Fruit fly (Drosophila melanogaster) whole organism, embryonic: ENCODE data around the gene CG31087.

Experiments used
- Ada2b ChIP-seq: fragments of 200-800 bp; sonication (Bioruptor generic); IDR thresholded peaks from 2 replicates; pipeline ENCODE4 v1.3.6; 2022; ENCODE audit warnings: missing biosample characterization, missing genetic modification characterization
- Bteb2 ChIP-seq: fragments of 200-800 bp; sonication (Bioruptor generic); optimal IDR thresholded peaks from 2 replicates; lab custom pipeline; 2016; ENCODE audit warnings: missing biosample characterization, missing genetic modification characterization
- CG1024 ChIP-seq: fragments of 200-800 bp; sonication (Bioruptor generic); IDR thresholded peaks from 2 replicates; pipeline ENCODE4 v1.3.6; 2022; ENCODE audit warnings: missing biosample characterization, missing genetic modification characterization
- CG10321 ChIP-seq: fragments of 200-800 bp; sonication (Bioruptor generic); IDR thresholded peaks from 2 replicates; pipeline ENCODE4 v1.3.6; 2022; ENCODE audit warnings: missing biosample characterization, missing genetic modification characterization
- CG12769 ChIP-seq: fragments of 200-800 bp; sonication (Bioruptor generic); optimal IDR thresholded peaks from 2 replicates; lab custom pipeline; 2019; ENCODE audit warnings: missing biosample characterization, mild to moderate bottlenecking, missing genetic modification characterization, moderate library complexity
- CG13894 ChIP-seq: fragments of 200-800 bp; sonication (Bioruptor generic); optimal IDR thresholded peaks from 3 replicates; lab custom pipeline; 2018; ENCODE audit warnings: missing biosample characterization, mild to moderate bottlenecking, missing genetic modification characterization, moderate library complexity
- CG14014 ChIP-seq: fragments of 200-800 bp; sonication (Bioruptor generic); IDR thresholded peaks from 2 replicates; pipeline ENCODE4 v1.3.6; 2022; ENCODE audit warnings: missing biosample characterization, missing genetic modification characterization
- CG15073 ChIP-seq: fragments of 200-800 bp; sonication (Bioruptor generic); optimal IDR thresholded peaks from 2 replicates; lab custom pipeline; 2016; ENCODE audit warnings: missing biosample characterization, missing genetic modification characterization
- CG1529 ChIP-seq: fragments of 200-800 bp; sonication (Bioruptor generic); optimal IDR thresholded peaks from 3 replicates; lab custom pipeline; 2018; ENCODE audit warnings: missing biosample characterization, missing genetic modification characterization
- CG17359 ChIP-seq: fragments of 200-800 bp; sonication (Bioruptor generic); optimal IDR thresholded peaks from 3 replicates; lab custom pipeline; 2018; ENCODE audit warnings: missing biosample characterization, mild to moderate bottlenecking, missing genetic modification characterization, moderate library complexity
- CG18262 ChIP-seq: fragments of 200-800 bp; optimal IDR thresholded peaks from 3 replicates; lab custom pipeline; 2019; ENCODE audit warnings: missing biosample characterization, mild to moderate bottlenecking, missing genetic modification characterization, moderate library complexity
- CG2712 ChIP-seq: fragments of 200-800 bp; optimal IDR thresholded peaks from 3 replicates; lab custom pipeline; 2019; ENCODE audit warnings: missing biosample characterization, mild to moderate bottlenecking, missing genetic modification characterization, moderate library complexity
- CG2875 ChIP-seq: fragments of 200-800 bp; sonication (Bioruptor generic); optimal IDR thresholded peaks from 2 replicates; lab custom pipeline; 2017; ENCODE audit warnings: missing biosample characterization, mild to moderate bottlenecking, missing genetic modification characterization, missing genetic modification reagents
- CG31388 ChIP-seq: fragments of 200-800 bp; sonication (Bioruptor generic); optimal IDR thresholded peaks from 2 replicates; lab custom pipeline; 2016; ENCODE audit warnings: missing biosample characterization, missing genetic modification characterization
- CG34376 ChIP-seq: fragments of 200-800 bp; sonication (Bioruptor generic); optimal IDR thresholded peaks from 2 replicates; lab custom pipeline; 2018; ENCODE audit warnings: missing biosample characterization, mild to moderate bottlenecking, missing genetic modification characterization
- CG4424 ChIP-seq: fragments of 200-800 bp; sonication (Bioruptor generic); optimal IDR thresholded peaks from 3 replicates; lab custom pipeline; 2016; ENCODE audit warnings: missing biosample characterization, missing genetic modification characterization
- CG4854 ChIP-seq: fragments of 200-800 bp; sonication (Bioruptor generic); optimal IDR thresholded peaks from 2 replicates; lab custom pipeline; 2016; ENCODE audit warnings: missing biosample characterization, missing genetic modification characterization, inconsistent platforms
- CG6272 ChIP-seq: fragments of 200-800 bp; sonication (Bioruptor generic); IDR thresholded peaks from 2 replicates; pipeline ENCODE4 v1.3.6; 2022; ENCODE audit warnings: missing biosample characterization, missing genetic modification characterization
- CG7839 ChIP-seq: fragments of 200-800 bp; sonication (Bioruptor generic); optimal IDR thresholded peaks from 3 replicates; lab custom pipeline; 2018; ENCODE audit warnings: missing biosample characterization, mild to moderate bottlenecking, missing genetic modification characterization, moderate library complexity
- CHES-1-like ChIP-seq: fragments of 200-800 bp; sonication (Bioruptor generic); optimal IDR thresholded peaks from 2 replicates; lab custom pipeline; 2016; ENCODE audit warnings: missing biosample characterization, missing genetic modification characterization
- D19B ChIP-seq: fragments of 200-800 bp; sonication (Bioruptor generic); optimal IDR thresholded peaks from 2 replicates; lab custom pipeline; 2017; ENCODE audit warnings: missing biosample characterization, mild to moderate bottlenecking, missing genetic modification characterization
- Dip3 ChIP-seq: fragments of 200-800 bp; sonication (Bioruptor generic); optimal IDR thresholded peaks from 3 replicates; lab custom pipeline; 2016; ENCODE audit warnings: missing biosample characterization, missing genetic modification characterization
- Dp ChIP-seq: fragments of 200-800 bp; sonication (Bioruptor generic); optimal IDR thresholded peaks from 2 replicates; lab custom pipeline; 2018; ENCODE audit warnings: missing biosample characterization, mild to moderate bottlenecking, missing genetic modification characterization, moderate library complexity
- Eip74EF ChIP-seq, 2 experiments: fragments of 200-800 bp in 1 of 2; fragments of >200 bp in 1 of 2; sonication (Bioruptor generic) in 1 of 2; optimal IDR thresholded peaks; 2 replicates each; lab custom pipeline; 2017 to 2019; ENCODE audit warnings: missing biosample characterization in 2 of 2, missing genetic modification characterization in 2 of 2, mild to moderate bottlenecking in 1 of 2, moderate library complexity in 1 of 2
- HmgZ ChIP-seq: fragments of 200-800 bp; sonication (Bioruptor generic); optimal IDR thresholded peaks from 2 replicates; lab custom pipeline; 2018; ENCODE audit warnings: missing biosample characterization, mild to moderate bottlenecking, missing genetic modification characterization
- Hmr ChIP-seq: fragments of 200-800 bp; sonication (Bioruptor generic); optimal IDR thresholded peaks from 3 replicates; lab custom pipeline; 2017; ENCODE audit warnings: mild to moderate bottlenecking, missing biosample characterization, missing genetic modification reagents, missing genetic modification characterization
- Jarid2 ChIP-seq: fragments of 200-800 bp; sonication (Bioruptor generic); optimal IDR thresholded peaks from 3 replicates; lab custom pipeline; 2017; ENCODE audit warnings: mild to moderate bottlenecking, missing biosample characterization, missing genetic modification reagents, missing genetic modification characterization
- MESR4 ChIP-seq: fragments of 200-800 bp; sonication (Bioruptor generic); optimal IDR thresholded peaks from 2 replicates; lab custom pipeline; 2018; ENCODE audit warnings: missing biosample characterization, mild to moderate bottlenecking, missing genetic modification characterization, moderate library complexity
- Oaz ChIP-seq: fragments of 200-800 bp; sonication (Bioruptor generic); IDR thresholded peaks from 2 replicates; pipeline ENCODE4 v1.3.6; 2022; ENCODE audit warnings: missing biosample characterization, missing genetic modification characterization
- Pdp1 ChIP-seq, 2 experiments: fragments of 200-800 bp; sonication (Bioruptor generic); optimal IDR thresholded peaks; 3 replicates each; lab custom pipeline; 2016; ENCODE audit warnings: missing biosample characterization in 2 of 2, missing genetic modification characterization in 2 of 2, mild to moderate bottlenecking in 1 of 2, moderate library complexity in 1 of 2
- TFAM ChIP-seq: fragments of 200-800 bp; sonication (Bioruptor generic); optimal IDR thresholded peaks from 2 replicates; lab custom pipeline; 2017; ENCODE audit warnings: missing biosample characterization, missing genetic modification characterization, inconsistent platforms
- amos ChIP-seq: fragments of 200-800 bp; sonication (Bioruptor generic); IDR thresholded peaks from 2 replicates; pipeline ENCODE4 v1.3.6; 2022; ENCODE audit warnings: missing biosample characterization, missing genetic modification characterization; ENCODE audit not compliant: partially characterized antibody
- cato ChIP-seq: fragments of 200-800 bp; sonication (Bioruptor generic); optimal IDR thresholded peaks from 2 replicates; lab custom pipeline; 2016; ENCODE audit warnings: missing biosample characterization, missing genetic modification characterization, borderline replicate concordance
- chinmo ChIP-seq: fragments of 200-800 bp; sonication (Bioruptor generic); IDR thresholded peaks from 4 replicates; pipeline ENCODE4 v1.3.6; 2022; ENCODE audit warnings: missing biosample characterization, missing genetic modification characterization; ENCODE audit not compliant: partially characterized antibody
- ems ChIP-seq: fragments of 200-800 bp; sonication (Bioruptor generic); optimal IDR thresholded peaks from 3 replicates; lab custom pipeline; 2016; ENCODE audit warnings: missing biosample characterization, missing genetic modification characterization
- ftz-f1 ChIP-seq: fragments of 200-800 bp; sonication (Bioruptor generic); optimal IDR thresholded peaks from 2 replicates; lab custom pipeline; 2016; ENCODE audit warnings: missing biosample characterization, missing genetic modification characterization
- gce ChIP-seq: fragments of 200-800 bp; sonication (Bioruptor generic); IDR thresholded peaks from 3 replicates; pipeline ENCODE4 v1.3.6; 2022; ENCODE audit warnings: missing biosample characterization, missing genetic modification characterization
- grau ChIP-seq: fragments of 200-800 bp; optimal IDR thresholded peaks from 3 replicates; lab custom pipeline; 2019; ENCODE audit warnings: missing biosample characterization, mild to moderate bottlenecking, missing genetic modification characterization, moderate library complexity
- grn ChIP-seq: fragments of 200-800 bp; sonication (Bioruptor generic); optimal IDR thresholded peaks from 3 replicates; lab custom pipeline; 2017; ENCODE audit warnings: missing biosample characterization, missing genetic modification characterization
- lab ChIP-seq: fragments of 200-800 bp; sonication (Bioruptor generic); optimal IDR thresholded peaks from 3 replicates; lab custom pipeline; 2017; ENCODE audit warnings: missing biosample characterization, missing genetic modification characterization, mild to moderate bottlenecking, moderate library complexity, missing genetic modification reagents
- lbe ChIP-seq: fragments of 200-800 bp; sonication (Bioruptor generic); optimal IDR thresholded peaks from 2 replicates; lab custom pipeline; 2016; ENCODE audit warnings: missing biosample characterization, mild to moderate bottlenecking, missing genetic modification characterization
- pum ChIP-seq: fragments of 200-800 bp; sonication (Bioruptor generic); optimal IDR thresholded peaks from 2 replicates; lab custom pipeline; 2016; ENCODE audit warnings: missing biosample characterization, missing genetic modification characterization
- rib ChIP-seq: fragments of 200-800 bp; sonication (Bioruptor generic); IDR thresholded peaks from 2 replicates; pipeline ENCODE4 v1.3.6; 2022; ENCODE audit warnings: missing biosample characterization, missing genetic modification characterization
- ro ChIP-seq: fragments of 200-800 bp; sonication (Bioruptor generic); IDR thresholded peaks from 2 replicates; pipeline ENCODE4 v1.3.6; 2022; ENCODE audit warnings: missing biosample characterization, missing genetic modification characterization
- sob ChIP-seq: fragments of 200-800 bp; sonication (Bioruptor generic); IDR thresholded peaks from 2 replicates; pipeline ENCODE4 v1.3.6; 2022; ENCODE audit warnings: missing biosample characterization, missing genetic modification characterization
- sug ChIP-seq: fragments of 200-800 bp; optimal IDR thresholded peaks from 2 replicates; lab custom pipeline; 2019; ENCODE audit warnings: missing biosample characterization, mild to moderate bottlenecking, missing genetic modification characterization, moderate library complexity
- ttk ChIP-seq: fragments of 200-800 bp; sonication (Bioruptor generic); IDR thresholded peaks from 2 replicates; pipeline ENCODE4 v2.1.2; 2022; ENCODE audit warnings: missing biosample characterization, missing genetic modification characterization
- wek ChIP-seq: fragments of 200-800 bp; sonication (Bioruptor generic); optimal IDR thresholded peaks from 3 replicates; lab custom pipeline; 2018; ENCODE audit warnings: missing biosample characterization, mild to moderate bottlenecking, missing genetic modification characterization, moderate library complexity

Gene CG31087

DNA sequence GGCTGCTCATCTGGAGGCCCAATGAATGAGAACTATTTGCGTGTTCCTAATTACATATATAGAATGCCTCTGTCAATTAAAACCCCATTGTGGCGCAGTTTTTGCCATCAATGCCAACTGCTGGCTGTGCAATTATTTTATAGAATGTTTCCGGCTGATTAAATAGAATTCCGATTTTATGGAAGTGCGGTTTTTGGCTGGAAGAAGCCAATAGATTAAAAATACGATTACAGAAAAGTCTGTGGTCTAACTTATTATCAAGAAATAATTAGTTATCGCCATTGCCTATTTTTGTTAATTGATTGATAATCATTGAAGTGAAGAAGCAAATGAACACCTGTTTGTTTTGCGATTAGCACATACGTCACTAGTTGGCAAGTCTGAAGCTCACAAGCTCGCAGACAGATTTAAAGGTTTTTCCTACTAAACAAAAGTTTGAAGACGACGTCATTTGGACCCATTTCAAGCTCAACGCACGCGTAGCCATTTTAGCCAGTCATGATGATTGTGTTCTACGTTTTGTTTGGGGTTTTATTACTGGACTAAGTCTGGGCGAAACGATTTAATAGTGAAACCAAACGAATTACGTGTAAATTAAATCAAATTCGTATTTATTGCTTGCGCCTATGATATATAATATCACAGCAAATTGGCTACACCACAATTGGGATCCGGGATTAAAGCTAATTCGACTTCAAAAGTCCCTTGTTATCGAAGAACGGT is 7.7 kb downstream of the CG31087 start (continued):
- TF ChIP-seq CG34376 (GFP tag; lab: Kevin White, UChicago) (peak; percentile 48), chinmo (GFP tag; lab: Robert Waterston, UW) (0 out of 4 replicates have a peak, but pooled peaks have one; percentile 64), grn (peak; percentile 40), Ada2b (GFP tag; lab: Robert Waterston, UW) (no peak), pum (GFP tag; lab: Kevin White, UChicago) (no peak), rib (GFP tag; lab: Robert Waterston, UW) (no peak), Pdp1 (GFP tag; optimal IDR thresholded peaks at IDR 0.05; lab: Kevin White, UChicago) (no peak), CG2875 (GFP tag; lab: Kevin White, UChicago) (no peak), CG1024 (GFP tag; lab: Robert Waterston, UW) (no peak), sug (peak; percentile 74), CG1529 (no peak), wek (GFP tag; lab: Kevin White, UChicago) (no peak), CG7839 (tag; lab: Kevin White, UChicago) (no peak), CHES-1-like (GFP tag; lab: Kevin White, UChicago) (no peak), sob (no peak), CG4854 (GFP tag; lab: Kevin White, UChicago) (no peak)

dm6 chr3R:25303857-25304440 is 9.7 kb downstream of the CG31087 start, which contains the start of gene CG31436:
TSS of gene CG31436 (plus strand) at chr3R:25304137.
- TF ChIP-seq CG4424 (GFP tag; lab: Kevin White, UChicago) (no peak), CG10321 (GFP tag; lab: Robert Waterston, UW) (no peak), CG13894 (peak; percentile 36), Jarid2 (GFP tag; lab: Kevin White, UChicago) (peak; percentile 73), CG15073 (no peak), CG14014 (no peak), CG12769 (tag; lab: Kevin White, UChicago) (peak; percentile 67), rib (GFP tag; lab: Robert Waterston, UW) (no peak), Oaz (GFP tag; lab: Robert Waterston, UW) (no peak), ttk (GFP tag; lab: Robert Waterston, UW) (no peak), Eip74EF (GFP tag; optimal IDR thresholded peaks at IDR 0.05; lab: Kevin White, UChicago) (peak in 1 of 2 experiments; percentile 18), CG17359 (tag; lab: Kevin White, UChicago) (no peak), lbe (peak; percentile 42), lab (GFP tag; lab: Kevin White, UChicago) (peak; percentile 9), ems (GFP tag; lab: Kevin White, UChicago) (no peak), CG31388 (GFP tag; lab: Kevin White, UChicago) (no peak), D19B (GFP tag; lab: Kevin White, UChicago) (no peak), CG18262 (tag; lab: Kevin White, UChicago) (no peak), CG2712 (tag; lab: Kevin White, UChicago) (no peak), CG7839 (tag; lab: Kevin White, UChicago) (no peak), HmgZ (tag; lab: Kevin White, UChicago) (no peak), Hmr (GFP tag; lab: Kevin White, UChicago) (no peak), Dp (GFP tag; lab: Kevin White, UChicago) (no peak), CG6272 (GFP tag; lab: Robert Waterston, UW) (no peak), Dip3 (no peak), amos (GFP tag; lab: Robert Waterston, UW) (no peak), ro (GFP tag; lab: Robert Waterston, UW) (no peak), MESR4 (GFP tag; lab: Kevin White, UChicago) (no peak), gce (GFP tag; lab: Robert Waterston, UW) (no peak), cato (GFP tag; lab: Kevin White, UChicago) (no peak), ftz-f1 (GFP tag; lab: Kevin White, UChicago) (peak; percentile 92), TFAM (GFP tag; lab: Kevin White, UChicago) (no peak), grau (tag; lab: Kevin White, UChicago) (no peak), Bteb2 (no peak)
